Worm (Caenorhabditis elegans) whole organism, mixed stage, embryonic: ENCODE measurements around the gene atp-5.

ENCODE experiments used
- lin-32 ChIP-seq: fragments of 200-800 bp; sonication (Bioruptor generic); optimal IDR thresholded peaks from 2 replicates; lab custom pipeline; 2018; ENCODE audit warnings: mild to moderate bottlenecking, missing genetic modification characterization, missing compliant biosample characterization
- mep-1 ChIP-seq: fragments of 150-350 bp; optimal IDR thresholded peaks from 2 replicates; lab custom pipeline; 2017; ENCODE audit warnings: missing biosample characterization, missing genetic modification reagents, missing genetic modification characterization, inconsistent platforms
- nhr-237 ChIP-seq: fragments of 150-350 bp; optimal IDR thresholded peaks from 2 replicates; lab custom pipeline; 2014; ENCODE audit warnings: missing biosample characterization, missing genetic modification characterization
- nhr-28 ChIP-seq: fragments of 150-350 bp; optimal IDR thresholded peaks from 2 replicates; lab custom pipeline; 2014; ENCODE audit warnings: missing biosample characterization, missing genetic modification characterization
- pha-4 ChIP-seq: fragments of 150-350 bp; optimal IDR thresholded peaks from 2 replicates; lab custom pipeline; 2018; ENCODE audit warnings: missing biosample characterization, missing genetic modification reagents, missing genetic modification characterization

ce11 chrV:11113607-11114006 lies 10.1 kb downstream of the atp-5 start, which contains the start of gene math-33:
- TF ChIP-seq pha-4 (tag; lab: Kevin White, UChicago) (no peak), lin-32 (GFP tag; lab: Kevin White, UChicago) (no peak), nhr-237 (tag; lab: Kevin White, UChicago) (no peak), mep-1 (tag; lab: Kevin White, UChicago) (no peak), nhr-28 (no peak)
